Fruit fly (Drosophila melanogaster): ENCODE data around the gene gnu.
A peak's percentile ranks its signal among the peaks of the same experiment; 100 is the strongest.

The gnu gene

DNA sequence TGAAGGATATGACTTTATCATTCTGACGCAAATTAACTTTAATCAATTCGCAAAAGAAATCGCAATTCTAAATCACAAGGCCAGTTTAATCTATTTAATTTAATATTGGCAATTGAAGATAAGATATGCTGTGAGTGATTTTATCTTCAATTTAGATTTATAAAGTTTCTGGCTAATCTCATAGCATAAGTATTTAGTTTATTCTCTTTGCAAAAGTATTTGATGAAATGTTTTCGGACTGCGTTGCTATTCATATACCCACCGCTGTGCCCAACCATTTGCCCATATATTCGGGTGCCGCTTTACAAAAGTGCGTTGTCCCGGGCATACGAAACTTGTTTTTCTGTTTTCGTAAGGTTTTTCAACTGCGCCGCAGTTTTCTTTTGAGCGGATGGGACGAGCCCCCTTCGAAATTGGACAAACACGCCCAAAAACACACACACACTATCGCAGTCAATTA lies 18.2 kb downstream of the gnu start (continued):
- TF ChIP-seq CG10959 (GFP tag; IDR thresholded peaks at IDR 0.05), result peak; percentile 87
- TF ChIP-seq toy (GFP tag; IDR thresholded peaks at IDR 0.05), result peak; percentile 71
- peak; percentile 82 for TF ChIP-seq ERR (GFP tag; optimal IDR thresholded peaks at IDR 0.05)
- TF ChIP-seq HLH4C (GFP tag; IDR thresholded peaks at IDR 0.05; ENCODE audit: partially characterized antibody), result no peak
- peak; percentile 85 for TF ChIP-seq rib (GFP tag; IDR thresholded peaks at IDR 0.05)
- TF ChIP-seq pb (GFP tag; optimal IDR thresholded peaks at IDR 0.05), result peak; percentile 91
- peak; percentile 67; the same call in 1 of the 2 replicates for TF ChIP-seq CG11085 (GFP tag; IDR thresholded peaks at IDR 0.05)
- TF ChIP-seq CG10565 (GFP tag; optimal IDR thresholded peaks at IDR 0.05), result peak; percentile 92
- peak in 1 of 3 experiments; percentile 94 for TF ChIP-seq Stat92E (GFP tag; optimal IDR thresholded peaks at IDR 0.05)
- TF ChIP-seq B-H1 (GFP tag; IDR thresholded peaks at IDR 0.05), result peak; percentile 67; the same call in 1 of the 3 replicates
- peak; percentile 88 for TF ChIP-seq CG31365 (tag; optimal IDR thresholded peaks at IDR 0.05)
- peak; percentile 62 for TF ChIP-seq Sry-δ (GFP tag; optimal IDR thresholded peaks at IDR 0.05)
- TF ChIP-seq Meics (GFP tag; optimal IDR thresholded peaks at IDR 0.05), result peak; percentile 98
- TF ChIP-seq pho (GFP tag; optimal IDR thresholded peaks at IDR 0.05), result peak; percentile 94
- peak in 1 of 2 experiments; percentile 93 for TF ChIP-seq Hr78 (GFP tag; optimal IDR thresholded peaks at IDR 0.05)
- TF ChIP-seq Lpt (GFP tag; optimal IDR thresholded peaks at IDR 0.05), result no peak
- TF ChIP-seq sima (GFP tag; optimal IDR thresholded peaks at IDR 0.05), result peak; percentile 82
- peak; percentile 92 for TF ChIP-seq NC2β (GFP tag; optimal IDR thresholded peaks at IDR 0.05)
- peak; percentile 96 for TF ChIP-seq CG17385 (GFP tag; optimal IDR thresholded peaks at IDR 0.05)
- TF ChIP-seq pros (GFP tag; optimal IDR thresholded peaks at IDR 0.05), result peak; percentile 12
- TF ChIP-seq CG7839 (tag; optimal IDR thresholded peaks at IDR 0.05), result peak; percentile 99
- peak; percentile 96 for TF ChIP-seq CG2120 (GFP tag; optimal IDR thresholded peaks at IDR 0.05)
- peak; percentile 95 for TF ChIP-seq cwo (GFP tag; optimal IDR thresholded peaks at IDR 0.05)
- no peak for TF ChIP-seq CG1832 (GFP tag; optimal IDR thresholded peaks at IDR 0.05)
- TF ChIP-seq Doc2 (GFP tag; IDR thresholded peaks at IDR 0.05), result peak; percentile 61; the same call in 1 of the 2 replicates
- TF ChIP-seq CG2889 (GFP tag; IDR thresholded peaks at IDR 0.05), result peak; percentile 78; the same call in 2 of the 3 replicates
- TF ChIP-seq chn (GFP tag; optimal IDR thresholded peaks at IDR 0.05), result peak; percentile 95
- peak; percentile 92 for TF ChIP-seq Atf3 (GFP tag; optimal IDR thresholded peaks at IDR 0.05)
- TF ChIP-seq eyg (GFP tag; optimal IDR thresholded peaks at IDR 0.05), result peak; percentile 89
- TF ChIP-seq CG13296 (GFP tag; optimal IDR thresholded peaks at IDR 0.05), result peak; percentile 98
- peak; percentile 83; the same call in 1 of the 2 replicates for TF ChIP-seq H2.0 (GFP tag; IDR thresholded peaks at IDR 0.05)
- peak; percentile 80 for TF ChIP-seq her (GFP tag; optimal IDR thresholded peaks at IDR 0.05)
- peak; percentile 66 for TF ChIP-seq Adf1 (GFP tag; IDR thresholded peaks at IDR 0.05)
- TF ChIP-seq az2 (GFP tag; optimal IDR thresholded peaks at IDR 0.05), result peak; percentile 96
- peak; percentile 95 for TF ChIP-seq CG15696 (tag; optimal IDR thresholded peaks at IDR 0.05)
- TF ChIP-seq nau (GFP tag; optimal IDR thresholded peaks at IDR 0.05), result peak; percentile 98
- peak; percentile 79 for TF ChIP-seq CG14667 (GFP tag; IDR thresholded peaks at IDR 0.05)
- peak; percentile 98 for TF ChIP-seq BtbVII (GFP tag; optimal IDR thresholded peaks at IDR 0.05)
- TF ChIP-seq D19B (GFP tag; optimal IDR thresholded peaks at IDR 0.05), result peak; percentile 92
- TF ChIP-seq dysf (GFP tag; IDR thresholded peaks at IDR 0.05), result peak; percentile 96
- TF ChIP-seq psq (GFP tag; optimal IDR thresholded peaks at IDR 0.05), result peak; percentile 79
- TF ChIP-seq CG3726 (GFP tag; IDR thresholded peaks at IDR 0.05), result peak; percentile 85
- TF ChIP-seq Drgx (GFP tag; IDR thresholded peaks at IDR 0.05), result peak; percentile 56
- TF ChIP-seq GATAe (GFP tag; conservative IDR thresholded peaks at IDR 0.05), result peak; percentile 49; the same call in 1 of the 2 replicates
- TF ChIP-seq gsb (GFP tag; IDR thresholded peaks at IDR 0.05), result peak; percentile 82
- peak; percentile 98 for TF ChIP-seq tio (GFP tag; optimal IDR thresholded peaks at IDR 0.05)
- TF ChIP-seq CHES-1-like (GFP tag; optimal IDR thresholded peaks at IDR 0.05), result peak; percentile 91
- peak; percentile 77 for TF ChIP-seq tup (GFP tag; optimal IDR thresholded peaks at IDR 0.05)
- TF ChIP-seq Opbp (GFP tag; IDR thresholded peaks at IDR 0.05; ENCODE audit: partially characterized antibody), result no peak
- peak; percentile 96 for TF ChIP-seq CG17568 (GFP tag; optimal IDR thresholded peaks at IDR 0.05)

Measured in whole organism, embryonic.